Fruit fly (Drosophila melanogaster): ENCODE data around the gene RpL3.

DNA sequence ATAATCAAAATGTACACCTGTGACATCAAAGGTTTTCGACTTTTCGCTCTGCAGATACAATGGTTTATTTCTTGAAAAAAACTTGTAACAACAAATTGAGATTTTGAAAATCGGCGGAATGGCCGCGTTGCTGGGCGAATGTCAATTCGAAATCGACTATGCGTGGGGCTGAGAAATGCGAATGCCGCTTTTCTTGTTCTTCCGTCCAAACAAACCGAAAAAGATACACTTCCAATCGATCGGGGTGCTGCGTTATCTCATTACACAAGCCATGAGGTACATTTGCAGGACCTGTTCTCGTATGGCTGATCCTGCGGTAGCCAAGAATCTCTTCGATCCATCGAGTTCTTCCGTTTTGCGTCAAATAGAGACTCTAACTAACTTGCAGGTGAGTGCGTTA is 15.9 kb downstream of the RpL3 start, which contains the start of gene CG31388:
- TF ChIP-seq CG8301 (tag; optimal IDR thresholded peaks at IDR 0.05) (no peak), EcR (GFP tag; optimal IDR thresholded peaks at IDR 0.05) (no peak), CG12605 (GFP tag; IDR thresholded peaks at IDR 0.05) (no peak), CG8159 (tag; optimal IDR thresholded peaks at IDR 0.05) (no peak), Snoo (tag; optimal IDR thresholded peaks at IDR 0.05) (no peak), CG15710 (tag; optimal IDR thresholded peaks at IDR 0.05) (no peak), CG32121 (GFP tag; IDR thresholded peaks at IDR 0.05) (no peak), Ets98B (GFP tag; IDR thresholded peaks at IDR 0.05) (no peak)

Data from whole organism, pupa.